Worm (Caenorhabditis elegans) whole organism, L3 larva: ENCODE measurements around the gene F09B12.3.

ENCODE experiments used
- R02D3.7 ChIP-seq: fragments of 150-350 bp; optimal IDR thresholded peaks from 2 replicates; lab custom pipeline; 2014; ENCODE audit warnings: missing biosample characterization, missing genetic modification characterization
- ceh-16 ChIP-seq: sonication (generic microtip); optimal IDR thresholded peaks from 2 replicates; lab custom pipeline; 2017; ENCODE audit warnings: missing biosample characterization, missing genetic modification characterization
- ceh-9 ChIP-seq: sonication (generic microtip); optimal IDR thresholded peaks from 2 replicates; lab custom pipeline; 2018; ENCODE audit warnings: missing biosample characterization, missing genetic modification characterization
- jun-1 ChIP-seq: fragments of 150-350 bp; optimal IDR thresholded peaks from 2 replicates; lab custom pipeline; 2014; ENCODE audit warnings: missing biosample characterization, missing genetic modification reagents, missing genetic modification characterization
- mdl-1 ChIP-seq: fragments of 150-350 bp; optimal IDR thresholded peaks from 2 replicates; lab custom pipeline; 2014; ENCODE audit warnings: missing biosample characterization, missing genetic modification characterization
- nhr-11 ChIP-seq: fragments of 150-350 bp; optimal IDR thresholded peaks from 2 replicates; lab custom pipeline; 2014; ENCODE audit warnings: missing biosample characterization, missing genetic modification characterization
- nhr-237 ChIP-seq: fragments of 150-350 bp; optimal IDR thresholded peaks from 2 replicates; lab custom pipeline; 2014; ENCODE audit warnings: missing biosample characterization, missing genetic modification characterization
- sea-2 ChIP-seq: fragments of 150-350 bp; sonication (generic microtip); optimal IDR thresholded peaks from 4 replicates; lab custom pipeline; 2014; ENCODE audit warnings: missing biosample characterization, missing genetic modification reagents, missing genetic modification characterization
- skn-1 ChIP-seq: fragments of 150-350 bp; optimal IDR thresholded peaks from 2 replicates; lab custom pipeline; 2014; ENCODE audit warnings: missing biosample characterization, missing genetic modification characterization
- snpc-4 ChIP-seq: fragments of 150-350 bp; optimal IDR thresholded peaks from 2 replicates; lab custom pipeline; 2014; ENCODE audit warnings: missing biosample characterization, missing genetic modification characterization

DNA sequence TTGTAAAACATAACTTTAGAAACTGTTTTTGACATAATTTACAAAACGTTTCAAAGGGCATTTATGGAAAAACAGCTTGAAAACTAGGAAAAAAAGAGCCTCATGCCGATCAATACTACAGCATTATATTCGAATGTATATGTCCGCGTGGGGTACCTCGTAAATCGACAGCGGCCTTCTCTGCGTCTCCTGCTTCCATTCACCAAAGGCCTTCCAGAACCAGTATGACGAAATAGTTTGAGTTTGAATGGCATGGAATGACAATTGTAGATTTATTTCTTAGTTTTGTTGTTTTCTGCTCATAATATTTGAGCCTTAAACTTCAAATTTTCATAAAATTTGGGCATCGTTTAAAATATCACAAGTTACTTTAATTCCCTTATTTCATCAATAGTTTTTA lies 52.4 kb downstream of the F09B12.3 start:
- TF ChIP-seq skn-1 (tag; lab: Kevin White, UChicago), result no peak
- no peak for TF ChIP-seq jun-1 (tag; lab: Kevin White, UChicago)
- TF ChIP-seq ceh-9 (tag; lab: Kevin White, UChicago), result no peak
- TF ChIP-seq sea-2, result no peak
- TF ChIP-seq nhr-11 (tag; lab: Kevin White, UChicago), result no peak
- TF ChIP-seq snpc-4, result no peak
- no peak for TF ChIP-seq ceh-16 (tag; lab: Kevin White, UChicago)
- peak; percentile 52 for TF ChIP-seq R02D3.7 (tag; lab: Kevin White, UChicago)
- no peak for TF ChIP-seq nhr-237
- no peak for TF ChIP-seq mdl-1 (tag; lab: Kevin White, UChicago)
